Fruit fly (Drosophila melanogaster): ENCODE data around the gene CG10749.
A peak's percentile ranks its signal among the peaks of the same experiment; 100 is the strongest.

CG10749 gene

DNA sequence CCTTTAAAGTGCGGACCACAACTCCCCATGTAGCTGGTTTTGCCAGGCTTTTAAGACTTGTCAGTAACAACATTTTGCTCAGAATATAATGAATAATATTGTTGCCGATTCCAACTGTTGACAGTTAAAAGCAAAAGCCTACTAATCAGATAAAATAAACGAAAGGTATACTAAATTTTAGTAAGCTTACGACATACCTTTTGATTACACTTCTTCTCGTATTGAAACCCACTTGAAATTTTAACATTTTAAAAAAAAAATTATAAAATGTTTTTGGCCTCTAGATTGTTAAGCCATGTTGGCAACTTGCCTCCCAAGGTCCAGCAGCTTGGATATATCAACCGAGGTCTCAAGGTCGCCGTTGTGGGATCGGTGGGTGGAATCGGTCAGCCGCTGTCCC is at the start of gene CG10749, which contains the start of gene CG10748:
TSS of gene CG10749 (plus strand) at position 216 of the 400 bp plus-strand sequence.
TSS of gene CG10748 (minus strand) at position 101 of the 400 bp plus-strand sequence.
- TF ChIP-seq foxo (GFP tag; optimal IDR thresholded peaks at IDR 0.05) (no peak), tai (GFP tag; optimal IDR thresholded peaks at IDR 0.05) (no peak), sage (GFP tag; optimal IDR thresholded peaks at IDR 0.05) (no peak), usp (GFP tag; optimal IDR thresholded peaks at IDR 0.05) (no peak), dmrt93B (GFP tag; optimal IDR thresholded peaks at IDR 0.05) (no peak), rgr (GFP tag; optimal IDR thresholded peaks at IDR 0.05) (no peak), Hr78 (GFP tag; optimal IDR thresholded peaks at IDR 0.05) (no peak), dl (GFP tag; optimal IDR thresholded peaks at IDR 0.05; ENCODE audit: insufficient read depth in 1 of 2, partially characterized antibody in 2 of 2) (no peak)

DNA sequence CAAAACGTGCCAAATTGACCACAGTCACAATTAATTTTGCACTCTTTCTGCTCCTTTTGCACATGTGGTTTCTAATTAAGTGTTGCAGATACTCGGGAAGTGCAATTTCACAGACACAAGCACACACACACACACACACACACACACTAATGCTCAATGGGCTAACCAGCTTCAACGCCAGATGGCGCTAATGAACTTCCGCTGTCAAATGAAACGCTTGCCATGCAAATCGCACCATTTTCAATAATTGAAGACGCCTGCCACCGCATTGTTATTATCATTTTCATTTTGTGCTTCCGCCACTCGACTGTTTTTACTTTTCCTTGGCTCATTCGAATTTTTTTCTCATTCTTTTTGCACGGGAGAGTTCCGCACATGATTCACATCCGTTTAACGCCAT is 22.9 kb upstream of the CG10749 start:
- TF ChIP-seq Myc (optimal IDR thresholded peaks at IDR 0.05) (no peak), Dif (GFP tag; optimal IDR thresholded peaks at IDR 0.05; ENCODE audit: partially characterized antibody) (no peak), CrebA (GFP tag; optimal IDR thresholded peaks at IDR 0.05; ENCODE audit: borderline replicate concordance) (no peak), sv (GFP tag; optimal IDR thresholded peaks at IDR 0.05) (no peak), CG9705 (GFP tag; optimal IDR thresholded peaks at IDR 0.05) (no peak), jim (GFP tag; optimal IDR thresholded peaks at IDR 0.05) (no peak), sage (GFP tag; optimal IDR thresholded peaks at IDR 0.05) (no peak), lola (GFP tag; optimal IDR thresholded peaks at IDR 0.05) (no peak), Jra (GFP tag; optimal IDR thresholded peaks at IDR 0.05) (no peak), psq (GFP tag; optimal IDR thresholded peaks at IDR 0.05) (no peak), Dfd (GFP tag; optimal IDR thresholded peaks at IDR 0.05) (no peak), Hr78 (GFP tag; optimal IDR thresholded peaks at IDR 0.05) (no peak), fru (GFP tag; optimal IDR thresholded peaks at IDR 0.05) (no peak), Hnf4 (GFP tag; optimal IDR thresholded peaks at IDR 0.05) (no peak)

DNA sequence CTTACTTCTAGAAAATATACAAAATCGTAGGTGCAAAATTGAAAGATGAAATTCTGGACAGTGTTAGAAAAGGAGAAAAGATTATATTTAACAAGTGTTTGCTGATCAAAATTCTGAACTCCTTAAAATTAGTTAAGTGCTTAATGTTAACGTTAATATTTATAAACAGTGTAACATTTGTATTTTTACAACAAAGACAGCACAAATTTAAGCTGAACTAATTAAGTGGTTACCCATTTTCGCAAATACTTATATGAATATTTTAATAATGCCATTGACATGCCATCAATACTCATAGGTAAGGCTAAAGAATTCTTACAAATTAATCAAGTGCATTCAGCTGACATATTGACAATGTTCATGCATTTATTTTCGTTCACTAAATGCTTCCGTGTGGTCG is 17.7 kb upstream of the CG10749 start, which contains the start of gene CG10752:
TSS of gene CG10752 (minus strand) at position 101 of the 400 bp plus-strand sequence.
- no peak for TF ChIP-seq brk (GFP tag; optimal IDR thresholded peaks at IDR 0.05)
- TF ChIP-seq GATAd (GFP tag; optimal IDR thresholded peaks at IDR 0.05): no peak
- no peak for TF ChIP-seq ey (GFP tag; optimal IDR thresholded peaks at IDR 0.05)
- TF ChIP-seq fru (GFP tag; optimal IDR thresholded peaks at IDR 0.05): no peak
- TF ChIP-seq foxo (GFP tag; optimal IDR thresholded peaks at IDR 0.05): no peak
- TF ChIP-seq HLH106 (tag; optimal IDR thresholded peaks at IDR 0.05): no peak
- no peak for TF ChIP-seq CrebA (GFP tag; optimal IDR thresholded peaks at IDR 0.05; ENCODE audit: borderline replicate concordance)

DNA sequence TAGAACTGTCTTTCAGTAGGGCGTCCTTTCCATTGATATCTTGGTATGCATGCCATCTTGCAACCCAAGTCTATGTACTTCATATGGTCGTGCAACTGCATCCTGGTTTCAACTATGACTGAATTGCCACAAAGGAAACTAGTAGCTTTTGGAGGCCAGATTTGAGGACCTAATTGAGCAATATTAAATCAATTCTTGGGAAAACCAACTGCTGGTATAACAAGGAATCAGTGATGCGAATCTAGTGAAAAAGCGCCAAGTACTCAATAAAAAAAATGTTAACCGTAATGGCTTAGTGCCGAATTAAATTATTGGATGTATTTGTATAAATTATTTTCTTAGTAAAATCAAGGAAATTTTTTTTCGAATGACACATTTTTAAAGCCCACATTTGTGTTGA is 4.6 kb upstream of the CG10749 start, which contains the start of gene Or69a:
TSS of gene Or69a (minus strand) at position 101 of the 400 bp plus-strand sequence.
- no peak for TF ChIP-seq OdsH (GFP tag; optimal IDR thresholded peaks at IDR 0.05)
- no peak for TF ChIP-seq psq (GFP tag; optimal IDR thresholded peaks at IDR 0.05)
- TF ChIP-seq sv (GFP tag; optimal IDR thresholded peaks at IDR 0.05): no peak
- TF ChIP-seq Myc (optimal IDR thresholded peaks at IDR 0.05): no peak
- TF ChIP-seq Hnf4 (GFP tag; optimal IDR thresholded peaks at IDR 0.05): no peak
- TF ChIP-seq ey (GFP tag; optimal IDR thresholded peaks at IDR 0.05): no peak
- no peak for TF ChIP-seq rgr (GFP tag; optimal IDR thresholded peaks at IDR 0.05)
- no peak for TF ChIP-seq Dif (GFP tag; optimal IDR thresholded peaks at IDR 0.05; ENCODE audit: partially characterized antibody)
- no peak for TF ChIP-seq lola (GFP tag; optimal IDR thresholded peaks at IDR 0.05)
- TF ChIP-seq dl (GFP tag; optimal IDR thresholded peaks at IDR 0.05; ENCODE audit: insufficient read depth in 1 of 2, partially characterized antibody in 2 of 2): no peak
- TF ChIP-seq Rel (GFP tag; optimal IDR thresholded peaks at IDR 0.05): no peak
- TF ChIP-seq Rel (tag; optimal IDR thresholded peaks at IDR 0.05): no peak
- TF ChIP-seq Sp1 (GFP tag; optimal IDR thresholded peaks at IDR 0.05): no peak
- no peak for TF ChIP-seq Mio (GFP tag; optimal IDR thresholded peaks at IDR 0.05)

DNA sequence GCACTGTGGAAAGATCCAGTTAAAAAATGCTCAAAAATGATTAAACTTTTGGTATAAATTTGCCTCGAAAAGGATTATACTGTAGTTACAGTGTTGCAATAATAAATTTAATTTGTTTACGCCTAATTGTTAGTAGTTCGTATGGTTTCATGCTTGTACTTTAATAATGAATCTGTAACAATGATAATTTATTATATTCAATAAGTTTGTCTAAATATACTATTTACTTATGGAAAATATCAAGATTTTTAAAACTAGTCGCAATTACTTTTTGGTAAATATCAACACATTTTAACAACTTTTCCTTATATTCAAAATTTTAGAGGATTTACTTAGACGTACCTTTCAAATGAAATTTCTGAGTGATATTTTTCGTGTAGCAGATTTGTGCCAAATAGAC is 22.6 kb downstream of the CG10749 start, which contains the start of gene CG11262:
TSS of gene CG11262 (plus strand) at position 301 of the 400 bp plus-strand sequence.
- TF ChIP-seq Dfd (GFP tag; optimal IDR thresholded peaks at IDR 0.05) (no peak), sage (GFP tag; optimal IDR thresholded peaks at IDR 0.05) (no peak), fru (GFP tag; optimal IDR thresholded peaks at IDR 0.05) (no peak)

DNA sequence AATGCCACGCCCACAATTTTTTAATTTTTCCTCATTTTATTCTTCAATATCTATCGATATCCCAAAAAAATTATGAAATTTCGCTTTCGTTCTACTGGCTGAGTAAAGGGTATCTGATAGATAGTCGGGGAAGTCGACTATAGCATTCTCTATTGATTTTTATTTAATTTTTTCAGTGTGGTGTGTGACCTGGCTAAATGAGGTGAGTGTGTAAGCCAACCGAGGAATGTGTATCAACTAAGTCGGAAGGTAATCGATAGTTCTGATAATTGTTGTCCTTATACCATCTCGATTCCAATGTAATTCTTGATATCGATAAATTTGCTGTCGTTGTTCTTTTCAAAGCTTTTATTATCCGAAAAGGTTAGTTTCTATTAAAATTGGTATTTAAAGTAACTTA is 34.2 kb downstream of the CG10749 start, which contains the start of gene CG11263:
TSS of gene CG11263 (plus strand) at position 328 of the 400 bp plus-strand sequence.
- TF ChIP-seq br (GFP tag; optimal IDR thresholded peaks at IDR 0.05) (no peak), tai (GFP tag; optimal IDR thresholded peaks at IDR 0.05) (peak; percentile 47), jim (GFP tag; optimal IDR thresholded peaks at IDR 0.05) (no peak), ey (GFP tag; optimal IDR thresholded peaks at IDR 0.05) (peak; percentile 20), foxo (GFP tag; optimal IDR thresholded peaks at IDR 0.05) (peak in 1 of 2 experiments; percentile 40), Sp1 (GFP tag; optimal IDR thresholded peaks at IDR 0.05) (no peak), CG32264 (GFP tag; optimal IDR thresholded peaks at IDR 0.05) (no peak), Hr83 (GFP tag; optimal IDR thresholded peaks at IDR 0.05; ENCODE audit: poor library complexity, severe bottlenecking) (peak; percentile 6), brk (GFP tag; optimal IDR thresholded peaks at IDR 0.05) (peak; percentile 20), Hnf4 (GFP tag; optimal IDR thresholded peaks at IDR 0.05) (peak; percentile 60), sv (GFP tag; optimal IDR thresholded peaks at IDR 0.05) (no peak), Myc (optimal IDR thresholded peaks at IDR 0.05) (peak; percentile 38), rgr (GFP tag; optimal IDR thresholded peaks at IDR 0.05) (no peak), Dfd (GFP tag; optimal IDR thresholded peaks at IDR 0.05) (no peak), fru (GFP tag; optimal IDR thresholded peaks at IDR 0.05) (peak; percentile 35), HLH106 (tag; optimal IDR thresholded peaks at IDR 0.05) (no peak), woc (GFP tag; optimal IDR thresholded peaks at IDR 0.05) (no peak), CrebA (GFP tag; optimal IDR thresholded peaks at IDR 0.05; ENCODE audit: borderline replicate concordance) (no peak)
